Fruit fly (Drosophila melanogaster) whole organism, embryonic: Measurements from ENCODE around the gene ATPsynG.

Experiments used
- BEAF-32 ChIP-seq: fragments of 200-800 bp; sonication (Bioruptor generic); optimal IDR thresholded peaks from 3 replicates; lab custom pipeline; 2017; ENCODE audit warnings: missing biosample characterization, missing genetic modification characterization, mild to moderate bottlenecking, moderate library complexity, missing genetic modification reagents
- Bteb2 ChIP-seq: fragments of 200-800 bp; sonication (Bioruptor generic); optimal IDR thresholded peaks from 2 replicates; lab custom pipeline; 2016; ENCODE audit warnings: missing biosample characterization, missing genetic modification characterization
- C15 ChIP-seq: fragments of 200-800 bp; sonication (Bioruptor generic); IDR thresholded peaks from 3 replicates; pipeline ENCODE4 v1.3.6; 2022; ENCODE audit warnings: missing biosample characterization, missing genetic modification characterization
- CG1024 ChIP-seq: fragments of 200-800 bp; sonication (Bioruptor generic); IDR thresholded peaks from 2 replicates; pipeline ENCODE4 v1.3.6; 2022; ENCODE audit warnings: missing biosample characterization, missing genetic modification characterization
- CG10274 ChIP-seq: fragments of 200-800 bp; sonication (Bioruptor generic); optimal IDR thresholded peaks from 3 replicates; lab custom pipeline; 2017; ENCODE audit warnings: missing biosample characterization, mild to moderate bottlenecking, missing genetic modification characterization
- CG10543 ChIP-seq: fragments of 200-800 bp; sonication (Bioruptor generic); optimal IDR thresholded peaks from 3 replicates; lab custom pipeline; 2017; ENCODE audit warnings: missing biosample characterization, mild to moderate bottlenecking, missing genetic modification characterization, moderate library complexity
- CG10959 ChIP-seq: fragments of 200-800 bp; sonication (Bioruptor generic); IDR thresholded peaks from 2 replicates; pipeline ENCODE4 v1.3.6; 2022; ENCODE audit warnings: missing biosample characterization, missing genetic modification characterization
- CG14965 ChIP-seq: fragments of 200-800 bp; sonication (Bioruptor generic); optimal IDR thresholded peaks from 2 replicates; lab custom pipeline; 2016; ENCODE audit warnings: missing biosample characterization, missing genetic modification characterization, borderline replicate concordance
- CG15269 ChIP-seq: fragments of 200-800 bp; sonication (Bioruptor generic); optimal IDR thresholded peaks from 2 replicates; lab custom pipeline; 2018; ENCODE audit warnings: missing biosample characterization, mild to moderate bottlenecking, missing genetic modification characterization, moderate library complexity
- CG1602 ChIP-seq: fragments of 200-800 bp; sonication (Bioruptor generic); optimal IDR thresholded peaks from 3 replicates; lab custom pipeline; 2016; ENCODE audit warnings: missing biosample characterization, missing genetic modification characterization
- CG18764 ChIP-seq: fragments of 200-800 bp; sonication (Bioruptor generic); optimal IDR thresholded peaks from 3 replicates; lab custom pipeline; 2016; ENCODE audit warnings: missing biosample characterization, missing genetic modification characterization
- CG30020 ChIP-seq: fragments of 200-800 bp; optimal IDR thresholded peaks from 2 replicates; lab custom pipeline; 2019; ENCODE audit warnings: missing biosample characterization, mild to moderate bottlenecking, missing genetic modification characterization, moderate library complexity
- CG30431 ChIP-seq: fragments of 200-800 bp; sonication (Bioruptor generic); optimal IDR thresholded peaks from 2 replicates; lab custom pipeline; 2017; ENCODE audit warnings: missing biosample characterization, missing genetic modification characterization
- CG3838 ChIP-seq: fragments of 200-800 bp; sonication (Bioruptor generic); optimal IDR thresholded peaks from 3 replicates; lab custom pipeline; 2016; ENCODE audit warnings: missing biosample characterization, missing genetic modification characterization
- CG6254 ChIP-seq: fragments of 200-800 bp; sonication (Bioruptor generic); optimal IDR thresholded peaks from 3 replicates; lab custom pipeline; 2017; ENCODE audit warnings: mild to moderate bottlenecking, missing biosample characterization, missing genetic modification reagents, missing genetic modification characterization
- CG6689 ChIP-seq: fragments of 200-800 bp; sonication (Bioruptor generic); IDR thresholded peaks from 2 replicates; pipeline ENCODE4 v1.3.6; 2022; ENCODE audit warnings: missing biosample characterization, missing genetic modification characterization
- CG8089 ChIP-seq: fragments of 200-800 bp; sonication (Bioruptor generic); optimal IDR thresholded peaks from 3 replicates; lab custom pipeline; 2016; ENCODE audit warnings: missing biosample characterization, missing genetic modification characterization
- CG8478 ChIP-seq: fragments of >200 bp; optimal IDR thresholded peaks from 2 replicates; lab custom pipeline; 2018
- CG9215 ChIP-seq: fragments of 200-800 bp; sonication (Bioruptor generic); IDR thresholded peaks from 2 replicates; pipeline ENCODE4 v1.3.6; 2022; ENCODE audit warnings: missing biosample characterization, missing genetic modification characterization
- D19A ChIP-seq: fragments of 200-800 bp; optimal IDR thresholded peaks from 3 replicates; lab custom pipeline; 2019; ENCODE audit warnings: missing biosample characterization, mild to moderate bottlenecking, missing genetic modification characterization, moderate library complexity
- Fer3 ChIP-seq: fragments of 200-800 bp; sonication (Bioruptor generic); optimal IDR thresholded peaks from 2 replicates; lab custom pipeline; 2018; ENCODE audit warnings: missing biosample characterization, mild to moderate bottlenecking, missing genetic modification characterization, moderate library complexity
- Gug ChIP-seq: fragments of 200-800 bp; sonication (Bioruptor generic); IDR thresholded peaks from 4 replicates; pipeline ENCODE4 v1.3.6; 2022; ENCODE audit warnings: missing biosample characterization, missing genetic modification characterization
- Hey ChIP-seq: fragments of 200-800 bp; sonication (Bioruptor generic); optimal IDR thresholded peaks from 3 replicates; lab custom pipeline; 2018; ENCODE audit warnings: missing biosample characterization, mild to moderate bottlenecking, missing genetic modification characterization
- Hr39 ChIP-seq: fragments of >200 bp; optimal IDR thresholded peaks from 2 replicates; lab custom pipeline; 2017
- Hr78 ChIP-seq, 2 experiments: fragments of 200-800 bp in 1 of 2; fragments of >200 bp in 1 of 2; sonication (Bioruptor generic) in 1 of 2; optimal IDR thresholded peaks; 2 replicates each; lab custom pipeline; 2017 to 2019; ENCODE audit warnings: missing biosample characterization in 2 of 2, missing genetic modification characterization in 2 of 2, mild to moderate bottlenecking in 1 of 2, moderate library complexity in 1 of 2
- Mad ChIP-seq: fragments of 200-800 bp; sonication (Bioruptor generic); optimal IDR thresholded peaks from 2 replicates; lab custom pipeline; 2016; ENCODE audit warnings: missing biosample characterization, missing genetic modification characterization
- Mes4 ChIP-seq: fragments of 200-800 bp; sonication (Bioruptor generic); optimal IDR thresholded peaks from 2 replicates; lab custom pipeline; 2016; ENCODE audit warnings: missing biosample characterization, missing genetic modification characterization
- NC2β ChIP-seq: fragments of 200-800 bp; sonication (Bioruptor generic); optimal IDR thresholded peaks from 2 replicates; lab custom pipeline; 2016; ENCODE audit warnings: missing biosample characterization, missing genetic modification characterization
- Pdp1 ChIP-seq, 2 experiments: fragments of 200-800 bp; sonication (Bioruptor generic); optimal IDR thresholded peaks; 3 replicates each; lab custom pipeline; 2016; ENCODE audit warnings: missing biosample characterization in 2 of 2, missing genetic modification characterization in 2 of 2, mild to moderate bottlenecking in 1 of 2, moderate library complexity in 1 of 2
- Six4 ChIP-seq: fragments of 200-800 bp; sonication (Bioruptor generic); optimal IDR thresholded peaks from 2 replicates; lab custom pipeline; 2016; ENCODE audit warnings: missing biosample characterization, missing genetic modification characterization
- Sry-δ ChIP-seq: fragments of 200-800 bp; sonication (Bioruptor generic); optimal IDR thresholded peaks from 2 replicates; lab custom pipeline; 2016; ENCODE audit warnings: missing biosample characterization, missing genetic modification characterization
- Tbp ChIP-seq: fragments of >200 bp; optimal IDR thresholded peaks from 2 replicates; lab custom pipeline; 2018; ENCODE audit warnings: missing biosample characterization, missing genetic modification characterization
- ap ChIP-seq: fragments of 200-800 bp; sonication (Bioruptor generic); IDR thresholded peaks from 2 replicates; pipeline ENCODE4 v1.3.6; 2022; ENCODE audit warnings: missing biosample characterization, missing genetic modification characterization
- bcd ChIP-seq: fragments of 200-800 bp; sonication (Bioruptor generic); optimal IDR thresholded peaks from 2 replicates; lab custom pipeline; 2017; ENCODE audit warnings: missing biosample characterization, mild to moderate bottlenecking, missing genetic modification characterization
- bowl ChIP-seq: fragments of 200-800 bp; sonication (Bioruptor generic); IDR thresholded peaks from 2 replicates; pipeline ENCODE4 v1.3.6; 2022; ENCODE audit warnings: missing biosample characterization, missing genetic modification characterization
- br ChIP-seq: fragments of >200 bp; optimal IDR thresholded peaks from 2 replicates; lab custom pipeline; 2017
- cg ChIP-seq: fragments of 200-800 bp; sonication (Bioruptor generic); optimal IDR thresholded peaks from 3 replicates; lab custom pipeline; 2019; ENCODE audit warnings: missing biosample characterization, mild to moderate bottlenecking, missing genetic modification characterization, moderate library complexity
- ci ChIP-seq: fragments of 200-800 bp; sonication (Bioruptor generic); IDR thresholded peaks from 3 replicates; pipeline ENCODE4 v1.3.6; 2022; ENCODE audit warnings: missing biosample characterization, missing genetic modification characterization
- dan ChIP-seq: fragments of 200-800 bp; sonication (Bioruptor generic); IDR thresholded peaks from 2 replicates; pipeline ENCODE4 v1.3.6; 2022; ENCODE audit warnings: missing biosample characterization, missing genetic modification characterization
- en ChIP-seq: fragments of 200-800 bp; sonication (Bioruptor generic); optimal IDR thresholded peaks from 2 replicates; lab custom pipeline; 2016; ENCODE audit warnings: missing biosample characterization, missing genetic modification characterization
- eve ChIP-seq, 2 experiments: fragments of >200 bp; optimal IDR thresholded peaks; 2 replicates each; lab custom pipeline; 2017; ENCODE audit warnings: missing biosample characterization in 2 of 2, missing genetic modification characterization in 2 of 2
- fd102C ChIP-seq: fragments of 200-800 bp; sonication (Bioruptor generic); optimal IDR thresholded peaks from 2 replicates; lab custom pipeline; 2018; ENCODE audit warnings: missing biosample characterization, mild to moderate bottlenecking, missing genetic modification characterization, moderate library complexity
- fu2 ChIP-seq: fragments of 200-800 bp; sonication (Bioruptor generic); optimal IDR thresholded peaks from 2 replicates; lab custom pipeline; 2016; ENCODE audit warnings: missing biosample characterization, missing genetic modification characterization
- lov ChIP-seq, 2 experiments: fragments of 200-800 bp in 1 of 2; fragments of >200 bp in 1 of 2; sonication (Bioruptor generic) in 1 of 2; IDR thresholded peaks in 1 of 2; optimal IDR thresholded peaks in 1 of 2; 2 replicates in 1 of 2; 3 replicates in 1 of 2; pipeline versions ENCODE4 v1.3.6 to Lab custom; 2017 to 2022; ENCODE audit warnings: missing biosample characterization in 1 of 2, missing genetic modification characterization in 1 of 2
- nerfin-2 ChIP-seq: fragments of 200-800 bp; sonication (Bioruptor generic); IDR thresholded peaks from 2 replicates; pipeline ENCODE4 v1.3.6; 2022; ENCODE audit warnings: missing biosample characterization, missing genetic modification characterization; ENCODE audit not compliant: partially characterized antibody
- nom ChIP-seq: fragments of 200-800 bp; sonication (Bioruptor generic); optimal IDR thresholded peaks from 2 replicates; lab custom pipeline; 2017; ENCODE audit warnings: missing biosample characterization, missing genetic modification characterization, mild to moderate bottlenecking, moderate library complexity, missing genetic modification reagents
- ro ChIP-seq: fragments of 200-800 bp; sonication (Bioruptor generic); IDR thresholded peaks from 2 replicates; pipeline ENCODE4 v1.3.6; 2022; ENCODE audit warnings: missing biosample characterization, missing genetic modification characterization
- schlank ChIP-seq: fragments of 200-800 bp; sonication (Bioruptor generic); optimal IDR thresholded peaks from 2 replicates; lab custom pipeline; 2018; ENCODE audit warnings: missing biosample characterization, mild to moderate bottlenecking, missing genetic modification characterization
- seq ChIP-seq: fragments of 200-800 bp; sonication (Bioruptor generic); IDR thresholded peaks from 2 replicates; pipeline ENCODE4 v1.3.6; 2022; ENCODE audit warnings: missing biosample characterization, missing genetic modification characterization
- sim ChIP-seq: fragments of 200-800 bp; sonication (Bioruptor generic); IDR thresholded peaks from 2 replicates; pipeline ENCODE4 v1.3.6; 2022; ENCODE audit warnings: missing biosample characterization, missing genetic modification characterization
- sisA ChIP-seq: fragments of 200-800 bp; sonication (Bioruptor generic); IDR thresholded peaks from 2 replicates; pipeline ENCODE4 v1.3.6; 2022; ENCODE audit warnings: missing biosample characterization, missing genetic modification characterization
- slbo ChIP-seq: fragments of 200-800 bp; sonication (Bioruptor generic); IDR thresholded peaks from 2 replicates; pipeline ENCODE4 v1.3.6; 2022; ENCODE audit warnings: missing biosample characterization, missing genetic modification characterization
- zen ChIP-seq: fragments of 200-800 bp; sonication (Bioruptor generic); optimal IDR thresholded peaks from 3 replicates; lab custom pipeline; 2018; ENCODE audit warnings: missing biosample characterization, mild to moderate bottlenecking, missing genetic modification characterization, moderate library complexity

Gene ATPsynG

DNA sequence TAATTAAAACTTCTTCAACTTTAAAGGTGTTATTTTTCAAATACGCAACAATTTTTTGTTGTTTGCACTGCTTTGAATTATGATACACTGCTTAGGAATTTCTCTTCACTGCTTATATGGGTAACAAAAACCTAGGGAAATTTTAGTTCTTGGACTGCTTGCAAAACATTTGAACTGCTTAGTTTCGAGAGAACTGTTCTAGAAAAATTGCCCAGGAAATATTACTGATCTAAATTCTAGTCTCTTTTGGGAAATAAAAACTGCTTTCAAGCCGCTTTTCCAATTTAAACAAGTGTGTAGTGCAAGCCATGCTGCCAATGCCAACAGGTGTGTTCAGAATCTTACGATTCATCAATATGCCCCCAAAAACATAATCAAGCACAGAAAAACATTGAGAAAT lies 11.7 kb downstream of the ATPsynG start (continued):
- TF ChIP-seq nom (GFP tag; lab: Kevin White, UChicago) = no peak
- no peak for TF ChIP-seq Hr78 (GFP tag; optimal IDR thresholded peaks at IDR 0.05; lab: Kevin White, UChicago)
- TF ChIP-seq schlank (tag; lab: Kevin White, UChicago) = no peak
- no peak for TF ChIP-seq NC2β (GFP tag; lab: Kevin White, UChicago)
- no peak for TF ChIP-seq cg
- no peak for TF ChIP-seq bcd (GFP tag; lab: Kevin White, UChicago)
- TF ChIP-seq Pdp1 (GFP tag; optimal IDR thresholded peaks at IDR 0.05; lab: Kevin White, UChicago) = no peak
- TF ChIP-seq lov (optimal IDR thresholded peaks at IDR 0.05; lab: Kevin White, UChicago) = no peak
- 0 out of 3 replicates have a peak, but pooled peaks have one; percentile 49 for TF ChIP-seq lov (GFP tag; IDR thresholded peaks at IDR 0.05; lab: Robert Waterston, UW)
- no peak for TF ChIP-seq Six4 (GFP tag; lab: Kevin White, UChicago)
- TF ChIP-seq Mad (GFP tag; lab: Kevin White, UChicago) = no peak
- no peak for TF ChIP-seq Sry-δ (GFP tag; lab: Kevin White, UChicago)
- no peak for TF ChIP-seq CG3838 (GFP tag; lab: Kevin White, UChicago)
- no peak for TF ChIP-seq CG1024
- TF ChIP-seq Bteb2 (GFP tag; lab: Kevin White, UChicago) = no peak
- no peak for TF ChIP-seq Gug (GFP tag; lab: Robert Waterston, UW)
- TF ChIP-seq CG18764 (GFP tag; lab: Kevin White, UChicago) = no peak
- TF ChIP-seq D19A = no peak
- TF ChIP-seq nerfin-2 (GFP tag; lab: Robert Waterston, UW) = no peak
- no peak for TF ChIP-seq CG6689 (GFP tag; lab: Robert Waterston, UW)
- TF ChIP-seq CG8478 (lab: Kevin White, UChicago) = no peak
- no peak for TF ChIP-seq Hr39 (lab: Kevin White, UChicago)
- TF ChIP-seq ci (GFP tag; lab: Robert Waterston, UW) = peak; percentile 42; the same call in 1 of the 3 replicates
- TF ChIP-seq sim (GFP tag; lab: Robert Waterston, UW) = no peak
- no peak for TF ChIP-seq fu2 (GFP tag; lab: Kevin White, UChicago)
- TF ChIP-seq CG9215 = no peak
- no peak for TF ChIP-seq CG10274
- TF ChIP-seq BEAF-32 (GFP tag; lab: Kevin White, UChicago) = no peak
- TF ChIP-seq en (GFP tag; lab: Kevin White, UChicago) = no peak
- TF ChIP-seq eve (GFP tag; optimal IDR thresholded peaks at IDR 0.05; lab: Kevin White, UChicago) = no peak
- no peak for TF ChIP-seq CG8089
- TF ChIP-seq Tbp (GFP tag; lab: Kevin White, UChicago) = no peak
- no peak for TF ChIP-seq Hey (tag; lab: Kevin White, UChicago)
- TF ChIP-seq Fer3 (tag; lab: Kevin White, UChicago) = peak; percentile 16
- TF ChIP-seq sisA (GFP tag; lab: Robert Waterston, UW) = no peak
- no peak for TF ChIP-seq Mes4 (GFP tag; lab: Kevin White, UChicago)
- no peak for TF ChIP-seq ap
- TF ChIP-seq CG14965 (GFP tag; lab: Kevin White, UChicago) = no peak
- TF ChIP-seq CG6254 (GFP tag; lab: Kevin White, UChicago) = no peak
- TF ChIP-seq CG15269 (tag; lab: Kevin White, UChicago) = no peak
- no peak for TF ChIP-seq C15 (GFP tag; lab: Robert Waterston, UW)
- TF ChIP-seq br = no peak
- no peak for TF ChIP-seq dan
- TF ChIP-seq bowl = no peak
- no peak for TF ChIP-seq CG1602 (GFP tag; lab: Kevin White, UChicago)
- no peak for TF ChIP-seq CG30020
- TF ChIP-seq ro (GFP tag; lab: Robert Waterston, UW) = no peak
- no peak for TF ChIP-seq fd102C
- TF ChIP-seq CG10959 (GFP tag; lab: Robert Waterston, UW) = no peak
- peak; percentile 1 for TF ChIP-seq CG10543
- no peak for TF ChIP-seq slbo (GFP tag; lab: Robert Waterston, UW)
- no peak for TF ChIP-seq CG30431 (GFP tag; lab: Kevin White, UChicago)
- peak; percentile 59 for TF ChIP-seq zen
- no peak for TF ChIP-seq seq (GFP tag; lab: Robert Waterston, UW)
